Worm (Caenorhabditis elegans) whole organism, L4 larva: ENCODE measurements around the gene F56A8.3.

ENCODE experiments used
- D1046.2 ChIP-seq: fragments of 200-800 bp; sonication (Bioruptor generic); IDR thresholded peaks from 2 replicates; pipeline ENCODE4 v1.3.6; 2022; ENCODE audit warnings: missing genetic modification characterization, missing compliant biosample characterization
- R02D3.7 ChIP-seq: fragments of 150-350 bp; sonication (generic microtip); optimal IDR thresholded peaks from 3 replicates; lab custom pipeline; 2014; ENCODE audit warnings: missing biosample characterization, missing genetic modification characterization
- T20F7.1 ChIP-seq: fragments of 200-800 bp; sonication (Bioruptor generic); optimal IDR thresholded peaks from 2 replicates; lab custom pipeline; 2018; ENCODE audit warnings: mild to moderate bottlenecking, missing genetic modification characterization, missing compliant biosample characterization
- T26A8.4 ChIP-seq: fragments of 200-800 bp; sonication (Bioruptor generic); IDR thresholded peaks from 2 replicates; pipeline ENCODE4 v1.3.6; 2022; ENCODE audit warnings: missing genetic modification characterization, missing compliant biosample characterization
- Y105C5A.15 ChIP-seq: fragments of 200-800 bp; sonication (Bioruptor generic); IDR thresholded peaks from 2 replicates; pipeline ENCODE4 v1.3.6; 2022; ENCODE audit warnings: missing genetic modification characterization, missing compliant biosample characterization
- Y75B8A.6 ChIP-seq: fragments of 200-800 bp; sonication (Bioruptor generic); IDR thresholded peaks from 2 replicates; pipeline ENCODE4 v1.3.6; 2022; ENCODE audit warnings: missing genetic modification reagents, missing genetic modification characterization, missing compliant biosample characterization
- ZK337.2 ChIP-seq: fragments of 200-800 bp; sonication (Bioruptor generic); IDR thresholded peaks from 2 replicates; pipeline ENCODE4 v1.3.6; 2022; ENCODE audit warnings: missing genetic modification reagents, missing genetic modification characterization, missing compliant biosample characterization
- ZK546.5 ChIP-seq, 2 experiments: sonication (generic microtip); optimal IDR thresholded peaks; 2 replicates each; lab custom pipeline; 2017; ENCODE audit warnings: missing biosample characterization in 2 of 2, missing genetic modification characterization in 2 of 2
- aha-1 ChIP-seq: fragments of 150-350 bp; peaks from one replicate; lab custom pipeline; 2014; ENCODE audit warnings: missing biosample characterization, missing genetic modification characterization
- arid-1 ChIP-seq: fragments of 200-800 bp; sonication (Bioruptor generic); conservative IDR thresholded peaks from 2 replicates; pipeline ENCODE4 v1.3.6; 2022; ENCODE audit warnings: missing genetic modification reagents, missing genetic modification characterization, missing compliant biosample characterization
- ceh-32 ChIP-seq: sonication (generic microtip); optimal IDR thresholded peaks from 2 replicates; lab custom pipeline; 2016; ENCODE audit warnings: mild to moderate bottlenecking, missing genetic modification characterization, missing compliant biosample characterization; ENCODE audit not compliant: poor library complexity
- ceh-44 ChIP-seq: fragments of 200-800 bp; sonication (Bioruptor generic); IDR thresholded peaks from 2 replicates; pipeline ENCODE4 v1.3.6; 2022; ENCODE audit warnings: missing genetic modification reagents, missing genetic modification characterization, missing compliant biosample characterization
- ceh-62 ChIP-seq: sonication (generic microtip); optimal IDR thresholded peaks from 2 replicates; lab custom pipeline; 2017; ENCODE audit warnings: missing biosample characterization, missing genetic modification characterization
- ces-1 ChIP-seq: fragments of 150-350 bp; sonication (generic microtip); optimal IDR thresholded peaks from 4 replicates; lab custom pipeline; 2014; ENCODE audit warnings: missing biosample characterization, missing genetic modification reagents, missing genetic modification characterization
- cey-2 ChIP-seq: sonication (generic microtip); optimal IDR thresholded peaks from 3 replicates; lab custom pipeline; 2017; ENCODE audit warnings: missing genetic modification characterization, mild to moderate bottlenecking, missing compliant biosample characterization, antibody characterized with exemption, borderline replicate concordance; ENCODE audit not compliant: insufficient read depth
- ctbp-1 ChIP-seq: fragments of 200-800 bp; sonication (Bioruptor generic); IDR thresholded peaks from 2 replicates; pipeline ENCODE4 v1.3.6; 2022; ENCODE audit warnings: missing genetic modification reagents, missing genetic modification characterization, missing compliant biosample characterization
- daf-12 ChIP-seq: fragments of 150-350 bp; optimal IDR thresholded peaks from 2 replicates; lab custom pipeline; 2014; ENCODE audit warnings: missing biosample characterization, missing genetic modification reagents, missing genetic modification characterization
- daf-16 ChIP-seq, 3 experiments: sonication (generic microtip); optimal IDR thresholded peaks; 2 replicates each; lab custom pipeline; 2016 to 2017; ENCODE audit warnings: missing genetic modification characterization in 3 of 3, missing genetic modification reagents in 3 of 3, mild to moderate bottlenecking in 2 of 3, missing compliant biosample characterization in 2 of 3, missing biosample characterization in 1 of 3, moderate library complexity in 1 of 3
- daf-19 ChIP-seq: fragments of 200-800 bp; sonication (Bioruptor generic); conservative IDR thresholded peaks from 2 replicates; pipeline ENCODE4 v1.3.6; 2022; ENCODE audit warnings: missing genetic modification characterization, missing compliant biosample characterization
- daf-8 ChIP-seq: fragments of 200-800 bp; sonication (Bioruptor generic); IDR thresholded peaks from 2 replicates; pipeline ENCODE4 v1.3.6; 2022; ENCODE audit warnings: missing genetic modification characterization, missing compliant biosample characterization
- dmd-6 ChIP-seq: fragments of 200-800 bp; sonication (Bioruptor generic); IDR thresholded peaks from 2 replicates; pipeline ENCODE4 v1.3.6; 2022; ENCODE audit warnings: missing genetic modification reagents, missing genetic modification characterization, missing compliant biosample characterization
- duxl-1 ChIP-seq: sonication (generic microtip); optimal IDR thresholded peaks from 2 replicates; lab custom pipeline; 2016; ENCODE audit warnings: mild to moderate bottlenecking, missing genetic modification characterization, moderate library complexity, missing compliant biosample characterization; ENCODE audit not compliant: poor library complexity
- egl-27 ChIP-seq: sonication (generic microtip); optimal IDR thresholded peaks from 3 replicates; lab custom pipeline; 2017; ENCODE audit warnings: missing biosample characterization, missing genetic modification reagents, missing genetic modification characterization
- hif-1 ChIP-seq, 2 experiments: sonication (generic microtip); optimal IDR thresholded peaks; 2 replicates each; lab custom pipeline; 2016 to 2017; ENCODE audit warnings: missing compliant biosample characterization in 2 of 2, missing genetic modification characterization in 2 of 2, missing genetic modification reagents in 2 of 2, missing genotype in 2 of 2, mild to moderate bottlenecking in 1 of 2
- hlh-11 ChIP-seq: fragments of 200-800 bp; sonication (Bioruptor generic); optimal IDR thresholded peaks from 2 replicates; lab custom pipeline; 2018; ENCODE audit warnings: mild to moderate bottlenecking, missing genetic modification characterization, missing compliant biosample characterization
- hlh-30 ChIP-seq: sonication (generic microtip); optimal IDR thresholded peaks from 2 replicates; lab custom pipeline; 2017; ENCODE audit warnings: antibody characterized with exemption, mild to moderate bottlenecking, missing genetic modification characterization, missing compliant biosample characterization; ENCODE audit not compliant: insufficient read depth
- lim-7 ChIP-seq: fragments of 200-800 bp; sonication (Bioruptor generic); IDR thresholded peaks from 2 replicates; pipeline ENCODE4 v1.3.6; 2022; ENCODE audit warnings: missing genetic modification characterization, missing compliant biosample characterization
- madf-9 ChIP-seq: fragments of 200-800 bp; sonication (Bioruptor generic); conservative IDR thresholded peaks from 2 replicates; pipeline ENCODE4 v1.3.6; 2022; ENCODE audit warnings: missing genetic modification reagents, missing genetic modification characterization, missing compliant biosample characterization
- mdl-1 ChIP-seq, 2 experiments: fragments of 150-350 bp in 1 of 2; sonication (generic microtip) in 1 of 2; optimal IDR thresholded peaks; 2 replicates each; lab custom pipeline; 2014 to 2017; ENCODE audit warnings: missing biosample characterization in 2 of 2, missing genetic modification characterization in 2 of 2
- mep-1 ChIP-seq: fragments of 150-350 bp; sonication (generic microtip); optimal IDR thresholded peaks from 3 replicates; lab custom pipeline; 2014; ENCODE audit warnings: missing biosample characterization, missing genetic modification characterization
- mxl-2 ChIP-seq: fragments of 200-800 bp; sonication (Bioruptor generic); conservative IDR thresholded peaks from 2 replicates; pipeline ENCODE4 v1.3.6; 2022; ENCODE audit warnings: missing genetic modification reagents, missing genetic modification characterization, missing compliant biosample characterization
- nhr-41 ChIP-seq: fragments of 200-800 bp; sonication (Bioruptor generic); IDR thresholded peaks from 2 replicates; pipeline ENCODE4 v1.3.6; 2022; ENCODE audit warnings: missing genetic modification reagents, missing genetic modification characterization, missing compliant biosample characterization
- nhr-42 ChIP-seq: fragments of 200-800 bp; sonication (Bioruptor generic); IDR thresholded peaks from 2 replicates; pipeline ENCODE4 v1.3.6; 2022; ENCODE audit warnings: missing genetic modification characterization, missing compliant biosample characterization
- nhr-76 ChIP-seq: fragments of 150-350 bp; optimal IDR thresholded peaks from 2 replicates; lab custom pipeline; 2014; ENCODE audit warnings: missing biosample characterization, missing genetic modification characterization
- nhr-77 ChIP-seq: fragments of 150-350 bp; optimal IDR thresholded peaks from 2 replicates; lab custom pipeline; 2014; ENCODE audit warnings: missing biosample characterization, missing genetic modification characterization
- php-3 ChIP-seq: fragments of 200-800 bp; sonication (Bioruptor generic); IDR thresholded peaks from 2 replicates; pipeline ENCODE4 v1.3.6; 2022; ENCODE audit warnings: missing genetic modification reagents, missing genetic modification characterization, missing compliant biosample characterization
- saeg-2 ChIP-seq: fragments of 200-800 bp; sonication (Bioruptor generic); IDR thresholded peaks from 2 replicates; pipeline ENCODE4 v1.3.6; 2022; ENCODE audit warnings: missing genetic modification reagents, missing genetic modification characterization, missing compliant biosample characterization
- sdz-12 ChIP-seq: fragments of 200-800 bp; sonication (Bioruptor generic); optimal IDR thresholded peaks from 2 replicates; lab custom pipeline; 2018; ENCODE audit warnings: mild to moderate bottlenecking, missing genetic modification characterization, missing compliant biosample characterization
- snpc-1.2 ChIP-seq: fragments of 200-800 bp; sonication (Bioruptor generic); IDR thresholded peaks from 2 replicates; pipeline ENCODE4 v1.3.6; 2022; ENCODE audit warnings: missing genetic modification reagents, missing genetic modification characterization, missing compliant biosample characterization
- spr-1 ChIP-seq: sonication (generic microtip); optimal IDR thresholded peaks from 2 replicates; lab custom pipeline; 2016; ENCODE audit warnings: mild to moderate bottlenecking, missing genetic modification characterization, missing compliant biosample characterization
- tra-1 ChIP-seq: fragments of 200-800 bp; sonication (Bioruptor generic); IDR thresholded peaks from 2 replicates; pipeline ENCODE4 v1.3.6; 2022; ENCODE audit warnings: missing genetic modification reagents, missing genetic modification characterization, missing compliant biosample characterization
- unc-130 ChIP-seq: sonication (generic microtip); optimal IDR thresholded peaks from 2 replicates; lab custom pipeline; 2016; ENCODE audit warnings: missing genetic modification reagents, missing genetic modification characterization, missing compliant biosample characterization
- unc-62 ChIP-seq, 3 experiments: fragments of 150-350 bp in 1 of 3; sonication (generic microtip); optimal IDR thresholded peaks in 2 of 3; peaks in 1 of 3; 1 replicate in 1 of 3; 2 replicates in 2 of 3; lab custom pipeline; 2014 to 2017; ENCODE audit warnings: missing biosample characterization in 3 of 3, missing genetic modification characterization in 3 of 3, missing genetic modification reagents in 3 of 3, missing genotype in 1 of 3
- vab-7 ChIP-seq: fragments of 200-800 bp; sonication (Bioruptor generic); IDR thresholded peaks from 2 replicates; pipeline ENCODE4 v1.3.6; 2022; ENCODE audit warnings: missing genetic modification reagents, missing genetic modification characterization, missing compliant biosample characterization
- zfp-3 ChIP-seq: fragments of 200-800 bp; sonication (Bioruptor generic); conservative IDR thresholded peaks from 2 replicates; pipeline ENCODE4 v1.3.6; 2022; ENCODE audit warnings: missing genetic modification reagents, missing genetic modification characterization, missing compliant biosample characterization
- ztf-7 ChIP-seq: fragments of 150-350 bp; optimal IDR thresholded peaks from 2 replicates; lab custom pipeline; 2014; ENCODE audit warnings: missing biosample characterization, missing genetic modification characterization

The F56A8.3 gene

DNA sequence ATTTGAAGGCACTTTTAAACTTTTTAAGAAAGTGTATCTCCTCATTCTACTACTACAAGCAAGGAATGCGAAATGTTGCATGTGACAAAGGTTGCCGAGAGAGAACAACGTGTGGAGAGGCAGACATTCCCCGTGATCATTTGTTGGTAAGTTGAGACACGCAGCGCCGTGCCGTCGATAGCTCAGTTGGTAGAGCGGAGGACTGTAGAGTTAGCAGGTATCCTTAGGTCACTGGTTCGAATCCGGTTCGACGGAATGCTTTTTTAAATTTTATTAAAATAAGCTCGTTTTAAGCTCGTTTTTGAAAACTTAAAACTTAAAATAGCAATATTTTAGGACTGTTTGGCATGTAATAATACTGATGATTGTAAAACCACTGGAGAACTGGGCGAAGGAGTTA lies 32.3 kb upstream of the F56A8.3 start (continued):
- TF ChIP-seq nhr-77 (tag; lab: Kevin White, UChicago) (no peak), ces-1 (GFP tag; lab: Kevin White, UChicago) (no peak), mdl-1 (tag; optimal IDR thresholded peaks at IDR 0.05; lab: Kevin White, UChicago) (no peak), unc-130 (GFP tag; lab: Kevin White, UChicago) (no peak), Y75B8A.6 (no peak), mep-1 (tag; lab: Kevin White, UChicago) (peak; percentile 16), ZK337.2 (no peak; the same call in 1 of the 2 replicates), T26A8.4 (GFP tag; lab: Robert Waterston, UW) (no peak), sdz-12 (GFP tag; lab: Kevin White, UChicago) (no peak), tra-1 (no peak; the same call in none of the 2 replicates), php-3 (GFP tag; lab: Robert Waterston, UW) (no peak), nhr-42 (GFP tag; lab: Robert Waterston, UW) (0 out of 2 replicates have a peak, but pooled peaks have one; percentile 15), hlh-11 (tag; lab: Kevin White, UChicago) (no peak), ceh-32 (no peak), R02D3.7 (tag; lab: Kevin White, UChicago) (no peak)

DNA sequence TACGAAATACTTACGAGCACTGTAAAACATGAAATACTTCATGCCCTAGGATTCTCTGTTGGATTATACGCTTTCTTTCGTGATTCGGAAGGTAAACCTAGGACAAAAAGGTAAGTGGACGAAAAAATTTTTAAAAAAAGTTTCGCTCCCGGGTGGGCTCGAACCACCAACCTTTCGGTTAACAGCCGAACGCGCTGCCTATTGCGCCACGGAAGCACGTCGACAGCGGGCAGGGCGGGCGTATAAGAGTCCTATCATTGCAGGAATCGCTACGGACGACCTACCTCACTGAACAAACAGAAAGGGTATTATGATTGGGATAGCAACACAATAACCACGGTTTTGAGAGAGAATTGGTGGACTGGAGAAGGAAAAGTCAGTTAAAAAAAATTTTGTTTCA lies 31.7 kb upstream of the F56A8.3 start:
- TF ChIP-seq aha-1 (tag; lab: Kevin White, UChicago) (no peak), daf-16 (GFP tag; optimal IDR thresholded peaks at IDR 0.05; lab: Kevin White, UChicago) (peak in 1 of 2 experiments; percentile 6), daf-16 (tag; optimal IDR thresholded peaks at IDR 0.05; lab: Kevin White, UChicago) (peak; percentile 45), D1046.2 (GFP tag; lab: Robert Waterston, UW) (peak; percentile 64; the same call in 1 of the 2 replicates), lim-7 (GFP tag; lab: Robert Waterston, UW) (peak; percentile 75), nhr-76 (no peak), egl-27 (tag; lab: Kevin White, UChicago) (no peak), duxl-1 (peak; percentile 78), tra-1 (peak; percentile 43; the same call in 1 of the 2 replicates), arid-1 (0 out of 2 replicates have a peak, but pooled peaks have one; percentile 15), daf-12 (tag; lab: Kevin White, UChicago) (no peak), T20F7.1 (GFP tag; lab: Kevin White, UChicago) (no peak), snpc-1.2 (no peak), Y75B8A.6 (no peak), hlh-30 (tag; lab: Kevin White, UChicago) (peak; percentile 30), nhr-41 (GFP tag; lab: Robert Waterston, UW) (0 out of 2 replicates have a peak, but pooled peaks have one; percentile 5), ZK546.5 (tag; optimal IDR thresholded peaks at IDR 0.05; lab: Kevin White, UChicago) (no peak), madf-9 (GFP tag; lab: Robert Waterston, UW) (no peak), ztf-7 (tag; lab: Kevin White, UChicago) (no peak), hif-1 (tag; optimal IDR thresholded peaks at IDR 0.05; lab: Kevin White, UChicago) (no peak), ces-1 (GFP tag; lab: Kevin White, UChicago) (no peak), cey-2 (tag; lab: Kevin White, UChicago) (no peak), unc-130 (GFP tag; lab: Kevin White, UChicago) (peak; percentile 9), unc-62 (GFP tag; optimal IDR thresholded peaks at IDR 0.05 in 1 of 2; lab: Kevin White, UChicago) (peak in 1 of 2 experiments; percentile 57), unc-62 (tag; optimal IDR thresholded peaks at IDR 0.05; lab: Kevin White, UChicago) (no peak), ceh-62 (tag; lab: Kevin White, UChicago) (no peak), mep-1 (tag; lab: Kevin White, UChicago) (peak; percentile 48), dmd-6 (no peak), vab-7 (GFP tag; lab: Robert Waterston, UW) (peak; percentile 52), R02D3.7 (tag; lab: Kevin White, UChicago) (no peak), zfp-3 (GFP tag; lab: Robert Waterston, UW) (no peak), Y105C5A.15 (GFP tag; lab: Robert Waterston, UW) (no peak), ctbp-1 (GFP tag; lab: Robert Waterston, UW) (0 out of 2 replicates have a peak, but pooled peaks have one; percentile 29), spr-1 (tag; lab: Kevin White, UChicago) (no peak), daf-19 (GFP tag; lab: Robert Waterston, UW) (no peak), ceh-44 (no peak), daf-8 (GFP tag; lab: Robert Waterston, UW) (no peak), mxl-2 (no peak), ceh-32 (no peak), saeg-2 (GFP tag; lab: Robert Waterston, UW) (no peak)
